Worm (Caenorhabditis elegans) whole organism, midembryonic: ENCODE data around the gene T14G12.11.

Experiments
- T22C8.4 ChIP-seq: fragments of 200-800 bp; sonication (Bioruptor generic); IDR thresholded peaks from 2 replicates; pipeline ENCODE4 v1.3.6; 2022; ENCODE audit warnings: missing genetic modification characterization, missing compliant biosample characterization
- flt-1 ChIP-seq: fragments of 200-800 bp; sonication (Bioruptor generic); IDR thresholded peaks from 2 replicates; pipeline ENCODE4 v1.3.6; 2022; ENCODE audit warnings: missing genetic modification characterization, missing compliant biosample characterization
- klf-2 ChIP-seq: fragments of 200-800 bp; sonication (Bioruptor generic); conservative IDR thresholded peaks from 2 replicates; pipeline ENCODE4 v1.3.6; 2022; ENCODE audit warnings: missing genetic modification reagents, missing genetic modification characterization, missing compliant biosample characterization
- ref-1 ChIP-seq: fragments of 200-800 bp; sonication (Bioruptor generic); conservative IDR thresholded peaks from 2 replicates; pipeline ENCODE4 v1.3.6; 2022; ENCODE audit warnings: missing genetic modification reagents, missing genetic modification characterization, missing compliant biosample characterization
- tab-1 ChIP-seq: fragments of 200-800 bp; sonication (Bioruptor generic); IDR thresholded peaks from 2 replicates; pipeline ENCODE4 v1.3.6; 2022; ENCODE audit warnings: missing genetic modification characterization, missing compliant biosample characterization
- ztf-23 ChIP-seq: fragments of 200-800 bp; sonication (Bioruptor generic); IDR thresholded peaks from 2 replicates; pipeline ENCODE4 v1.3.6; 2022; ENCODE audit warnings: missing genetic modification reagents, missing genetic modification characterization, missing compliant biosample characterization
- ztf-29 ChIP-seq: fragments of 200-800 bp; sonication (Bioruptor generic); IDR thresholded peaks from 2 replicates; pipeline ENCODE4 v1.3.6; 2022; ENCODE audit warnings: missing genetic modification reagents, missing genetic modification characterization, missing compliant biosample characterization

- TF ChIP-seq ref-1 (GFP tag; lab: Robert Waterston, UW) (no peak), T22C8.4 (no peak), flt-1 (GFP tag; lab: Robert Waterston, UW) (no peak), klf-2 (GFP tag; lab: Robert Waterston, UW) (no peak), ztf-29 (GFP tag; lab: Robert Waterston, UW) (no peak), ztf-23 (no peak), tab-1 (GFP tag; lab: Robert Waterston, UW) (no peak)
These were observed 28.6 kb downstream of the T14G12.11 start, which contains the start of gene tag-18 for ce11 chrX:3733732-3734131.
